Worm (Caenorhabditis elegans) whole organism, L2 larva: ENCODE measurements around the gene R10D12.8.

Source experiments
- C34F6.9 ChIP-seq: fragments of 150-350 bp; optimal IDR thresholded peaks from 2 replicates; lab custom pipeline; 2014; ENCODE audit warnings: missing biosample characterization, missing genetic modification characterization
- F13H6.1 ChIP-seq: sonication (generic microtip); optimal IDR thresholded peaks from 2 replicates; lab custom pipeline; 2016; ENCODE audit warnings: missing genetic modification characterization, missing compliant biosample characterization
- R02D3.7 ChIP-seq: fragments of 150-350 bp; optimal IDR thresholded peaks from 2 replicates; lab custom pipeline; 2014; ENCODE audit warnings: missing biosample characterization, missing genetic modification characterization
- Y55F3AM.14 ChIP-seq: fragments of 200-800 bp; sonication (Bioruptor generic); optimal IDR thresholded peaks from 2 replicates; lab custom pipeline; 2018; ENCODE audit warnings: mild to moderate bottlenecking, missing genetic modification characterization, missing compliant biosample characterization
- ZK546.5 ChIP-seq: sonication (generic microtip); optimal IDR thresholded peaks from 2 replicates; lab custom pipeline; 2017; ENCODE audit warnings: missing biosample characterization, missing genetic modification characterization
- alr-1 ChIP-seq: fragments of 150-350 bp; optimal IDR thresholded peaks from 2 replicates; lab custom pipeline; 2014; ENCODE audit warnings: missing biosample characterization, missing genetic modification characterization
- blmp-1 ChIP-seq: sonication (generic microtip); optimal IDR thresholded peaks from 2 replicates; lab custom pipeline; 2017; ENCODE audit warnings: missing genetic modification characterization, mild to moderate bottlenecking, missing compliant biosample characterization, antibody characterized with exemption, moderate library complexity; ENCODE audit not compliant: insufficient read depth
- ceh-16 ChIP-seq: fragments of 150-350 bp; optimal IDR thresholded peaks from 2 replicates; lab custom pipeline; 2014; ENCODE audit warnings: missing biosample characterization, missing genetic modification characterization
- ceh-82 ChIP-seq: fragments of 150-350 bp; optimal IDR thresholded peaks from 2 replicates; lab custom pipeline; 2014; ENCODE audit warnings: missing biosample characterization, missing genetic modification characterization
- crh-2 ChIP-seq: sonication (generic microtip); optimal IDR thresholded peaks from 2 replicates; lab custom pipeline; 2017; ENCODE audit warnings: missing biosample characterization, missing genetic modification characterization
- dmd-4 ChIP-seq: sonication (generic microtip); optimal IDR thresholded peaks from 2 replicates; lab custom pipeline; 2017; ENCODE audit warnings: missing biosample characterization, missing genetic modification characterization
- elt-1 ChIP-seq: fragments of 150-350 bp; optimal IDR thresholded peaks from 2 replicates; lab custom pipeline; 2014; ENCODE audit warnings: missing biosample characterization, missing genetic modification characterization
- elt-3 ChIP-seq: sonication (generic microtip); optimal IDR thresholded peaks from 2 replicates; lab custom pipeline; 2017; ENCODE audit warnings: missing biosample characterization, missing genetic modification characterization
- fos-1 ChIP-seq: fragments of 150-350 bp; optimal IDR thresholded peaks from 2 replicates; lab custom pipeline; 2014; ENCODE audit warnings: missing biosample characterization, missing genetic modification characterization
- gmeb-1 ChIP-seq: fragments of 150-350 bp; optimal IDR thresholded peaks from 2 replicates; lab custom pipeline; 2014; ENCODE audit warnings: missing biosample characterization, missing genetic modification characterization
- lin-11 ChIP-seq: fragments of 150-350 bp; sonication (generic microtip); optimal IDR thresholded peaks from 2 replicates; lab custom pipeline; 2014; ENCODE audit warnings: missing biosample characterization, missing genetic modification characterization, inconsistent platforms, mixed read lengths
- lin-13 ChIP-seq: fragments of 150-350 bp; optimal IDR thresholded peaks from 2 replicates; lab custom pipeline; 2014; ENCODE audit warnings: missing biosample characterization, missing genetic modification reagents, missing genetic modification characterization
- lin-39 ChIP-seq: fragments of 150-350 bp; optimal IDR thresholded peaks from 2 replicates; lab custom pipeline; 2014; ENCODE audit warnings: missing biosample characterization, missing genetic modification reagents, missing genetic modification characterization
- mab-5 ChIP-seq: fragments of 150-350 bp; optimal IDR thresholded peaks from 2 replicates; lab custom pipeline; 2014; ENCODE audit warnings: missing biosample characterization, missing genetic modification characterization
- mbf-1 ChIP-seq: sonication (generic microtip); optimal IDR thresholded peaks from 2 replicates; lab custom pipeline; 2017; ENCODE audit warnings: missing biosample characterization, missing genetic modification characterization
- nhr-10 ChIP-seq: sonication (generic microtip); optimal IDR thresholded peaks from 2 replicates; lab custom pipeline; 2017; ENCODE audit warnings: missing biosample characterization, missing genetic modification characterization
- nhr-12 ChIP-seq: fragments of 150-350 bp; optimal IDR thresholded peaks from 2 replicates; lab custom pipeline; 2014; ENCODE audit warnings: missing biosample characterization, missing genetic modification characterization
- nhr-129 ChIP-seq: fragments of 150-350 bp; optimal IDR thresholded peaks from 2 replicates; lab custom pipeline; 2014; ENCODE audit warnings: missing biosample characterization, missing genetic modification characterization
- nhr-21 ChIP-seq: fragments of 150-350 bp; optimal IDR thresholded peaks from 2 replicates; lab custom pipeline; 2014; ENCODE audit warnings: missing biosample characterization, missing genetic modification characterization
- nhr-23 ChIP-seq: fragments of 150-350 bp; optimal IDR thresholded peaks from 2 replicates; lab custom pipeline; 2014; ENCODE audit warnings: missing biosample characterization, missing genetic modification reagents, missing genetic modification characterization
- nhr-25 ChIP-seq: fragments of 150-350 bp; sonication (generic microtip); optimal IDR thresholded peaks from 3 replicates; lab custom pipeline; 2014; ENCODE audit warnings: missing biosample characterization, missing genetic modification characterization
- nhr-6 ChIP-seq: fragments of 150-350 bp; optimal IDR thresholded peaks from 2 replicates; lab custom pipeline; 2014; ENCODE audit warnings: missing biosample characterization, missing genetic modification characterization
- nhr-77 ChIP-seq: fragments of 150-350 bp; optimal IDR thresholded peaks from 2 replicates; lab custom pipeline; 2014; ENCODE audit warnings: missing biosample characterization, missing genetic modification characterization
- peb-1 ChIP-seq: fragments of 150-350 bp; optimal IDR thresholded peaks from 2 replicates; lab custom pipeline; 2014; ENCODE audit warnings: missing biosample characterization, missing genetic modification characterization
- sma-3 ChIP-seq: sonication (generic microtip); optimal IDR thresholded peaks from 2 replicates; lab custom pipeline; 2016; ENCODE audit warnings: missing genetic modification reagents, missing genetic modification characterization, missing compliant biosample characterization
- snpc-4 ChIP-seq: fragments of 150-350 bp; optimal IDR thresholded peaks from 2 replicates; lab custom pipeline; 2014; ENCODE audit warnings: missing biosample characterization, missing genetic modification characterization
- unc-39 ChIP-seq: fragments of 150-350 bp; optimal IDR thresholded peaks from 2 replicates; lab custom pipeline; 2014; ENCODE audit warnings: missing biosample characterization, missing genetic modification characterization
- unc-55 ChIP-seq: fragments of 150-350 bp; sonication (generic microtip); optimal IDR thresholded peaks from 3 replicates; lab custom pipeline; 2014; ENCODE audit warnings: missing biosample characterization, missing genetic modification reagents, missing genetic modification characterization
- unc-62 ChIP-seq: fragments of 150-350 bp; optimal IDR thresholded peaks from 2 replicates; lab custom pipeline; 2014; ENCODE audit warnings: missing biosample characterization, missing genetic modification reagents, missing genetic modification characterization
- zag-1 ChIP-seq: fragments of 150-350 bp; optimal IDR thresholded peaks from 2 replicates; lab custom pipeline; 2014; ENCODE audit warnings: missing biosample characterization, missing genetic modification characterization
- ztf-1 ChIP-seq: fragments of 200-800 bp; sonication (Bioruptor generic); conservative IDR thresholded peaks from 2 replicates; pipeline ENCODE4 v1.3.6; 2022; ENCODE audit warnings: missing genetic modification characterization, missing compliant biosample characterization
- ztf-11 ChIP-seq: sonication (generic microtip); optimal IDR thresholded peaks from 2 replicates; lab custom pipeline; 2017; ENCODE audit warnings: missing biosample characterization, missing genetic modification characterization
- ztf-4 ChIP-seq: fragments of 150-350 bp; optimal IDR thresholded peaks from 2 replicates; lab custom pipeline; 2014; ENCODE audit warnings: missing biosample characterization, missing genetic modification characterization

R10D12.8 gene

DNA sequence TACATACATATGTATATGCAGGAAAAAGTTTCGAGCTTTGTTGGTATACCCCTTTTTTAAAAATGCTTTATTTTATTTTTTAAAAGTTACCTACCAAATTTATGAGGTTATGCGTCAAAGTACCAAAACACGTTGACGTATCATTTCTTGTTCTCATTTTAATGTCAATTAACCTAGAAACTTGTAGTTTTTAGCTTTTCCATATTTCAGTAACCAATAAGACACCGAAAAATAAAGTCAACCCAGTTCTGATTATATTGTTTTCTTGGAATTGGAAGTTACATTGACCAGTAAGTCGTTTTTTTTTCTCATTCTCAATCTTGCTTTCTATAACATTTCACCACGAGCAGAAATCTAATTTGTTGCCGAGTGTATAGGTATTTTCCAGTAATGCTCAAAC lies 16.2 kb downstream of the R10D12.8 start, which contains the start of gene srw-145:
srw-145 (plus strand) TSS at position 301 of the 400 bp plus-strand sequence.
- no peak for TF ChIP-seq unc-39
- TF ChIP-seq sma-3 (GFP tag; lab: Kevin White, UChicago) = no peak
- no peak for TF ChIP-seq ztf-1 (GFP tag; lab: Robert Waterston, UW)
- no peak for TF ChIP-seq lin-11
- TF ChIP-seq nhr-21 = peak; percentile 41
- no peak for TF ChIP-seq fos-1 (tag; lab: Kevin White, UChicago)
- no peak for TF ChIP-seq gmeb-1 (tag; lab: Kevin White, UChicago)
- no peak for TF ChIP-seq ztf-11 (tag; lab: Kevin White, UChicago)
- TF ChIP-seq ceh-82 = no peak
- peak; percentile 3 for TF ChIP-seq nhr-12 (tag; lab: Kevin White, UChicago)
- no peak for TF ChIP-seq alr-1
- no peak for TF ChIP-seq elt-1 (tag; lab: Kevin White, UChicago)
- TF ChIP-seq zag-1 (tag; lab: Kevin White, UChicago) = no peak
- TF ChIP-seq peb-1 (tag; lab: Kevin White, UChicago) = no peak

DNA sequence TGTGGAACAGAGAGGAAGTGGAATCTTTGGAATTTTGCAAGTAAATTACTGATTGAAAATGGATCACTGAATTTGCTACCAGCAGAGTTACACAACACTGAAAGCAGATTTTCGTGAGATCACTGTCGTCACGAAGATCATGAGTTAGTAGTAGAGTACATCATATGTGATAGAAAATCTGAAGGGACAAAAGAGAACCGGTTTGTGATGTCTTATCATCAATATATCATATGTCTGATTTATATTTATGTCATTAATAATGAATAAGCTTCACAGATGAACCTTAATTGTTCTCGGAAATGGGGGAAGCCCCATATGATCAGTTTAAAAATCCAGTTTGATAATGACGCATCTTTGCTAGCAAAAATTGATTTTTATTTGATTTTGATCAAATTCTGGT lies 17.0 kb downstream of the R10D12.8 start:
- TF ChIP-seq nhr-21 (peak; percentile 45), nhr-25 (tag; lab: Kevin White, UChicago) (peak; percentile 60), Y55F3AM.14 (GFP tag; lab: Kevin White, UChicago) (no peak)

DNA sequence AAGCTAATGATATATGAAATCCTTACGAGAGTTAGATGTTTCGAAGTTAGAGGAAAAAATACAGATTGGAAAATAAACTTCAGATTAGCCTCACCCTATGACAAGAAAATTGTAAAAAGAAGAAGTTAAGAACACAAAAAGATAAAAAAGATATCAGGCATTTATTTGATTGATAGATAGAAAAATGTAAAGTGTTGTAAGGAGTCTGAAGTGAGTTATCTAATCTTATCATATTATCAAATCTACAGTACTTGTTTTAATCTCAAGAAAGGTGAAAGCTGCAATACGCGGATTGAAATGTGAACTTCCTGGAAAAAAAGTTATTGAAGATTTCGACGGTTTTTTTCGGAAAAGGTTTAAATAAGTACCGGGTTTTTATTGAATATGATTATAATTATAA lies 17.7 kb downstream of the R10D12.8 start:
- no peak for TF ChIP-seq lin-39 (tag; lab: Kevin White, UChicago)
- no peak for TF ChIP-seq nhr-129 (tag; lab: Kevin White, UChicago)
- TF ChIP-seq C34F6.9 = no peak
- no peak for TF ChIP-seq dmd-4 (tag; lab: Kevin White, UChicago)
- no peak for TF ChIP-seq snpc-4
- no peak for TF ChIP-seq sma-3 (GFP tag; lab: Kevin White, UChicago)
- no peak for TF ChIP-seq crh-2 (tag; lab: Kevin White, UChicago)
- no peak for TF ChIP-seq blmp-1
- TF ChIP-seq unc-62 = no peak
- no peak for TF ChIP-seq nhr-21
- TF ChIP-seq nhr-10 (tag; lab: Kevin White, UChicago) = no peak
- no peak for TF ChIP-seq ceh-16 (tag; lab: Kevin White, UChicago)
- TF ChIP-seq zag-1 (tag; lab: Kevin White, UChicago) = no peak
- no peak for TF ChIP-seq elt-3 (tag; lab: Kevin White, UChicago)
- TF ChIP-seq unc-55 = no peak
- TF ChIP-seq F13H6.1 (tag; lab: Kevin White, UChicago) = no peak
- TF ChIP-seq ZK546.5 = no peak

DNA sequence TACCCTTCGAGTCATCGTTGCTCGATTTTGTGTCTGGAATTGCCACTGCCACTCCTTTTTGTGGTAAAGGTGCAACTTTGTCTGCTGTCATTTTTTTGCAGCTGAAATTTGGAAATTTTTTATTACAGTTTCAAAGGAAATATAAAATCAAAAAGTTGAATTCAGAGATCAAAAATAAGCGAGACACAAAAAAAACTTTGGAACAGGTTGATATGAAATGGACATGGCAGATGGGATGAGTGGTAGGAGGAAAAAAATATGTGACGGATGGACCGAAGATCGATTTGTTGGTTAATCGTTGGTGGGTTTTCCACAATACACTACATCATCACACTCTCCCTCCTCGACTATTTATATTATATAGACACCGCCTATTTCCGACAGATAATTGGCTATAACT lies 18.5 kb downstream of the R10D12.8 start, which contains the start of gene R10D12.1:
R10D12.1 (minus strand) TSS at position 101 of the 400 bp plus-strand sequence.
- TF ChIP-seq nhr-6 (tag; lab: Kevin White, UChicago) (no peak), R02D3.7 (no peak), peb-1 (tag; lab: Kevin White, UChicago) (no peak), nhr-23 (tag; lab: Kevin White, UChicago) (no peak), nhr-25 (tag; lab: Kevin White, UChicago) (no peak), zag-1 (tag; lab: Kevin White, UChicago) (no peak), nhr-77 (tag; lab: Kevin White, UChicago) (no peak), lin-39 (tag; lab: Kevin White, UChicago) (no peak), mab-5 (tag; lab: Kevin White, UChicago) (no peak), Y55F3AM.14 (GFP tag; lab: Kevin White, UChicago) (no peak), lin-13 (GFP tag; lab: Kevin White, UChicago) (no peak), gmeb-1 (tag; lab: Kevin White, UChicago) (no peak)

DNA sequence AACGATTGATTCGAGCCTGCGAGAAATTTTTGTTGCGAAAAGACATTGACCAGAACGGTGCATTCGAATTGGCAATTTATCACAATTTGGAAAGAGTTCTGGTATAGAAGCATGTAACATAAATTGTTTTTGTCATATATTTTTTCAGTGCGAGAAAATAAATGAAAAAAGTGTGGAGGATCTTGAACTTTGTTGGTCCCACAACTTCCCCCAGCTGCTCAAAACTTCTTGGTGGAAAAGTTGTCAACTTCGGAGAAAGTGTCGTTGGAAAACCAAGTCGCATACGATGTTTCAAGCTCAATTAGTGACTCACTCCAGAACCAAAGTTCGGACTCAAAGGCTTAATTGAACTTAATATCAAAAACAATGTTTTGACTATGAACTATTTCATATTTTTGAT lies 21.1 kb downstream of the R10D12.8 start:
- TF ChIP-seq mab-5 (tag; lab: Kevin White, UChicago) = no peak
- TF ChIP-seq mbf-1 = no peak
- TF ChIP-seq ztf-4 = no peak
- no peak for TF ChIP-seq dmd-4 (tag; lab: Kevin White, UChicago)
- TF ChIP-seq, all 48 proteins: peak for 0
